Worm (Caenorhabditis elegans) whole organism, dauer: ENCODE data around the gene srw-44.

Source experiments
- unc-62 ChIP-seq: sonication (generic microtip); optimal IDR thresholded peaks from 2 replicates; lab custom pipeline; 2017; ENCODE audit warnings: missing biosample characterization, missing genetic modification reagents, missing genetic modification characterization

Gene srw-44

ce11 chrV:16672198-16672597 is 7.9 kb upstream of the srw-44 start, which contains the start of gene F14F8.8:
Gene F14F8.8, minus strand, starts transcription at chrV:16672298.
- no peak for TF ChIP-seq unc-62 (GFP tag; lab: Kevin White, UChicago)

ce11 chrV:16674399-16674798 is 5.7 kb upstream of the srw-44 start:
- no peak for TF ChIP-seq unc-62 (GFP tag; lab: Kevin White, UChicago)

- no peak for TF ChIP-seq unc-62 (GFP tag; lab: Kevin White, UChicago)
These were observed 4.5 kb upstream of the srw-44 start, which contains the start of gene srz-1 for ce11 chrV:16675553-16675952. Gene srz-1, plus strand, starts transcription at chrV:16675853.

ce11 chrV:16679237-16679636 is 844 bp upstream of the srw-44 start, which contains the start of gene srz-103:
Gene srz-103, minus strand, starts transcription at chrV:16679337.
- no peak for TF ChIP-seq unc-62 (GFP tag; lab: Kevin White, UChicago)

- no peak for TF ChIP-seq unc-62 (GFP tag; lab: Kevin White, UChicago)
These were observed 2.8 kb downstream of the srw-44 start, which contains the start of gene srw-36 for ce11 chrV:16682886-16683285. Gene srw-36, plus strand, starts transcription at chrV:16683186.

ce11 chrV:16683359-16683758 is 3.3 kb downstream of the srw-44 start:
- TF ChIP-seq unc-62 (GFP tag; lab: Kevin White, UChicago), result no peak

ce11 chrV:16685725-16686124 is 5.6 kb downstream of the srw-44 start, which contains the start of gene srw-43:
Gene srw-43, plus strand, starts transcription at chrV:16686025.
- no peak for TF ChIP-seq unc-62 (GFP tag; lab: Kevin White, UChicago)

ce11 chrV:16687227-16687626 is 7.1 kb downstream of the srw-44 start, which contains the start of gene srz-102:
Gene srz-102, plus strand, starts transcription at chrV:16687527.
- TF ChIP-seq unc-62 (GFP tag; lab: Kevin White, UChicago), result no peak

- no peak for TF ChIP-seq unc-62 (GFP tag; lab: Kevin White, UChicago)
These were observed 12.9 kb downstream of the srw-44 start for ce11 chrV:16692988-16693387.

ce11 chrV:16693732-16694131 is 13.7 kb downstream of the srw-44 start, which contains the start of gene srw-42:
Gene srw-42, minus strand, starts transcription at chrV:16693832.
- no peak for TF ChIP-seq unc-62 (GFP tag; lab: Kevin White, UChicago)

- no peak for TF ChIP-seq unc-62 (GFP tag; lab: Kevin White, UChicago)
These were observed 14.5 kb downstream of the srw-44 start, which contains the start of gene srz-101 for ce11 chrV:16694538-16694937. Gene srz-101, plus strand, starts transcription at chrV:16694838.

ce11 chrV:16695499-16695898 is 15.4 kb downstream of the srw-44 start:
- TF ChIP-seq unc-62 (GFP tag; lab: Kevin White, UChicago), result no peak

ce11 chrV:16697178-16697577 is 17.1 kb downstream of the srw-44 start, which contains the start of gene srw-41:
Gene srw-41, plus strand, starts transcription at chrV:16697478.
- TF ChIP-seq unc-62 (GFP tag; lab: Kevin White, UChicago), result no peak

ce11 chrV:16699752-16700259 is 19.7 kb downstream of the srw-44 start, which contains the start of gene Y70C5C.1:
Gene Y70C5C.1, plus strand, starts transcription at chrV:16700209.
- no peak for TF ChIP-seq unc-62 (GFP tag; lab: Kevin White, UChicago)

- TF ChIP-seq unc-62 (GFP tag; lab: Kevin White, UChicago), result no peak
These were observed 26.5 kb downstream of the srw-44 start, which contains the start of gene clec-9 for ce11 chrV:16706549-16706948. Gene clec-9, minus strand, starts transcription at chrV:16706649.

ce11 chrV:16713797-16714196 is 33.7 kb downstream of the srw-44 start:
- TF ChIP-seq unc-62 (GFP tag; lab: Kevin White, UChicago), result no peak

- no peak for TF ChIP-seq unc-62 (GFP tag; lab: Kevin White, UChicago)
These were observed 36.5 kb downstream of the srw-44 start, which contains the start of gene srh-137 for ce11 chrV:16716574-16716973. Gene srh-137, minus strand, starts transcription at chrV:16716674.
